Worm (Caenorhabditis elegans): ENCODE measurements around the gene C17F4.8.

C17F4.8 gene

ce11 chrII:3262504-3262903, 27.9 kb upstream of the C17F4.8 start, which contains the start of gene F02E11.2:
Gene F02E11.2, plus strand, starts transcription at chrII:3262804.
- TF ChIP-seq aha-1 (tag) = no peak
- TF ChIP-seq mes-2 (tag; optimal IDR thresholded peaks at IDR 0.05; ENCODE audit: poor library complexity, severe bottlenecking) = no peak
- no peak for TF ChIP-seq daf-8 (GFP tag; IDR thresholded peaks at IDR 0.05)
- TF ChIP-seq zfp-3 (GFP tag; conservative IDR thresholded peaks at IDR 0.05) = no peak
- no peak for TF ChIP-seq skn-1 (tag; optimal IDR thresholded peaks at IDR 0.05)

ce11 chrII:3259254-3259653, 24.6 kb upstream of the C17F4.8 start, which contains the start of gene gcy-19:
Gene gcy-19, minus strand, starts transcription at chrII:3259354.
- TF ChIP-seq unc-62 (GFP tag; optimal IDR thresholded peaks at IDR 0.05 in 1 of 2) (peak in 1 of 2 experiments; percentile 8), unc-62 (tag; optimal IDR thresholded peaks at IDR 0.05) (no peak), tra-1 (GFP tag; IDR thresholded peaks at IDR 0.05) (no peak)

ce11 chrII:3251782-3252181, 17.2 kb upstream of the C17F4.8 start:
- TF ChIP-seq nhr-77 (tag; optimal IDR thresholded peaks at IDR 0.05) = no peak
- peak; percentile 96 for TF ChIP-seq aha-1 (tag)

- TF ChIP-seq zfp-2 (tag; optimal IDR thresholded peaks at IDR 0.05) (no peak), Y48G9A.11 (GFP tag; IDR thresholded peaks at IDR 0.05) (no peak), hlh-30 (tag; optimal IDR thresholded peaks at IDR 0.05; ENCODE audit: insufficient read depth) (no peak), nhr-48 (tag; optimal IDR thresholded peaks at IDR 0.05) (no peak), set-16 (GFP tag; IDR thresholded peaks at IDR 0.05) (peak; percentile 60; the same call in 1 of the 2 replicates), daf-8 (GFP tag; IDR thresholded peaks at IDR 0.05) (no peak), rbr-2 (tag; optimal IDR thresholded peaks at IDR 0.05) (no peak)
Observed at ce11 chrII:3250195-3250594, 15.6 kb upstream of the C17F4.8 start.

- no peak for TF ChIP-seq madf-5 (GFP tag; IDR thresholded peaks at IDR 0.05)
- no peak for TF ChIP-seq F44E2.7 (GFP tag; IDR thresholded peaks at IDR 0.05)
- TF ChIP-seq hlh-30 (tag; optimal IDR thresholded peaks at IDR 0.05; ENCODE audit: insufficient read depth) = no peak
- no peak for TF ChIP-seq ztf-11 (tag; optimal IDR thresholded peaks at IDR 0.05)
- no peak for TF ChIP-seq zip-11 (GFP tag; IDR thresholded peaks at IDR 0.05)
- TF ChIP-seq zag-1 (tag; optimal IDR thresholded peaks at IDR 0.05) = no peak
- TF ChIP-seq mes-2 (tag; optimal IDR thresholded peaks at IDR 0.05; ENCODE audit: poor library complexity, severe bottlenecking) = no peak
- TF ChIP-seq rbr-2 (tag; optimal IDR thresholded peaks at IDR 0.05) = no peak
- TF ChIP-seq ama-1 (optimal IDR thresholded peaks at IDR 0.05) = no peak
- no peak for TF ChIP-seq unc-130 (GFP tag; optimal IDR thresholded peaks at IDR 0.05)
- TF ChIP-seq hmg-1.1 (GFP tag; IDR thresholded peaks at IDR 0.05) = no peak
- TF ChIP-seq F37D6.2 (tag; optimal IDR thresholded peaks at IDR 0.05) = no peak
- no peak for TF ChIP-seq dpl-1 (GFP tag; optimal IDR thresholded peaks at IDR 0.05)
Observed at ce11 chrII:3249406-3249805, 14.8 kb upstream of the C17F4.8 start, which contains the start of gene clec-124. Gene clec-124, plus strand, starts transcription at chrII:3249706.

- TF ChIP-seq pha-4 (GFP tag; IDR thresholded peaks at IDR 0.05) = no peak
- TF ChIP-seq pha-4 (tag; optimal IDR thresholded peaks at IDR 0.05) = no peak
- TF ChIP-seq zip-11 (GFP tag; IDR thresholded peaks at IDR 0.05) = no peak
Observed at ce11 chrII:3248043-3248718, 13.6 kb upstream of the C17F4.8 start, which contains the start of the genes fbxc-50 and C17F4.2. Gene fbxc-50, minus strand, starts transcription at chrII:3248123. Gene C17F4.2, plus strand, starts transcription at chrII:3248668.

- TF ChIP-seq unc-39 (tag; optimal IDR thresholded peaks at IDR 0.05) (no peak), set-16 (GFP tag; IDR thresholded peaks at IDR 0.05) (peak; percentile 58; the same call in 1 of the 2 replicates)
Observed at ce11 chrII:3247556-3247955, 12.9 kb upstream of the C17F4.8 start.
